Worm (Caenorhabditis elegans) whole organism, L4 larva: ENCODE results near the gene pho-12.
A peak's percentile ranks its signal among the peaks of the same experiment; 100 is the strongest.

Source experiments
- D1046.2 ChIP-seq: fragments of 200-800 bp; sonication (Bioruptor generic); IDR thresholded peaks from 2 replicates; pipeline ENCODE4 v1.3.6; 2022; ENCODE audit warnings: missing genetic modification characterization, missing compliant biosample characterization
- F10B5.3 ChIP-seq: sonication (generic microtip); optimal IDR thresholded peaks from 2 replicates; lab custom pipeline; 2016; ENCODE audit warnings: mild to moderate bottlenecking, missing genetic modification characterization, missing compliant biosample characterization
- F49E8.2 ChIP-seq: sonication (generic microtip); optimal IDR thresholded peaks from 2 replicates; lab custom pipeline; 2016; ENCODE audit warnings: missing compliant biosample characterization, mild to moderate bottlenecking, missing genetic modification characterization, borderline replicate concordance
- Y48G9A.11 ChIP-seq: fragments of 200-800 bp; sonication (Bioruptor generic); IDR thresholded peaks from 2 replicates; pipeline ENCODE4 v1.3.6; 2022; ENCODE audit warnings: missing genetic modification reagents, missing genetic modification characterization, missing compliant biosample characterization
- Y75B8A.6 ChIP-seq: fragments of 200-800 bp; sonication (Bioruptor generic); IDR thresholded peaks from 2 replicates; pipeline ENCODE4 v1.3.6; 2022; ENCODE audit warnings: missing genetic modification reagents, missing genetic modification characterization, missing compliant biosample characterization
- aha-1 ChIP-seq: fragments of 150-350 bp; peaks from one replicate; lab custom pipeline; 2014; ENCODE audit warnings: missing biosample characterization, missing genetic modification characterization
- ceh-28 ChIP-seq: fragments of 150-350 bp; optimal IDR thresholded peaks from 2 replicates; lab custom pipeline; 2014; ENCODE audit warnings: missing biosample characterization, missing genetic modification reagents, missing genetic modification characterization
- ceh-44 ChIP-seq: fragments of 200-800 bp; sonication (Bioruptor generic); IDR thresholded peaks from 2 replicates; pipeline ENCODE4 v1.3.6; 2022; ENCODE audit warnings: missing genetic modification reagents, missing genetic modification characterization, missing compliant biosample characterization
- daf-16 ChIP-seq, 3 experiments: sonication (generic microtip); optimal IDR thresholded peaks; 2 replicates each; lab custom pipeline; 2016 to 2017; ENCODE audit warnings: missing genetic modification characterization in 3 of 3, missing genetic modification reagents in 3 of 3, mild to moderate bottlenecking in 2 of 3, missing compliant biosample characterization in 2 of 3, missing biosample characterization in 1 of 3, moderate library complexity in 1 of 3
- daf-8 ChIP-seq: fragments of 200-800 bp; sonication (Bioruptor generic); IDR thresholded peaks from 2 replicates; pipeline ENCODE4 v1.3.6; 2022; ENCODE audit warnings: missing genetic modification characterization, missing compliant biosample characterization
- dve-1 ChIP-seq: sonication (generic microtip); optimal IDR thresholded peaks from 2 replicates; lab custom pipeline; 2017; ENCODE audit warnings: antibody characterized with exemption, mild to moderate bottlenecking, missing genetic modification characterization, missing compliant biosample characterization; ENCODE audit not compliant: insufficient read depth
- egl-27 ChIP-seq: sonication (generic microtip); optimal IDR thresholded peaks from 3 replicates; lab custom pipeline; 2017; ENCODE audit warnings: missing biosample characterization, missing genetic modification reagents, missing genetic modification characterization
- gei-8 ChIP-seq: fragments of 200-800 bp; sonication (Bioruptor generic); optimal IDR thresholded peaks from 2 replicates; lab custom pipeline; 2018; ENCODE audit warnings: mild to moderate bottlenecking, missing genetic modification characterization, missing compliant biosample characterization
- hlh-30 ChIP-seq: sonication (generic microtip); optimal IDR thresholded peaks from 2 replicates; lab custom pipeline; 2017; ENCODE audit warnings: antibody characterized with exemption, mild to moderate bottlenecking, missing genetic modification characterization, missing compliant biosample characterization; ENCODE audit not compliant: insufficient read depth
- lim-7 ChIP-seq: fragments of 200-800 bp; sonication (Bioruptor generic); IDR thresholded peaks from 2 replicates; pipeline ENCODE4 v1.3.6; 2022; ENCODE audit warnings: missing genetic modification characterization, missing compliant biosample characterization
- lin-1 ChIP-seq: fragments of 200-800 bp; sonication (Bioruptor generic); IDR thresholded peaks from 2 replicates; pipeline ENCODE4 v1.3.6; 2022; ENCODE audit warnings: missing genetic modification reagents, missing genetic modification characterization, missing compliant biosample characterization
- lin-39 ChIP-seq: fragments of 150-350 bp; optimal IDR thresholded peaks from 2 replicates; lab custom pipeline; 2014; ENCODE audit warnings: missing biosample characterization, missing genetic modification reagents, missing genetic modification characterization
- lir-3 ChIP-seq: sonication (generic microtip); optimal IDR thresholded peaks from 2 replicates; lab custom pipeline; 2016; ENCODE audit warnings: mild to moderate bottlenecking, missing genetic modification characterization, missing compliant biosample characterization
- lsy-2 ChIP-seq, 2 experiments: fragments of 150-350 bp in 1 of 2; sonication (generic microtip) in 1 of 2; optimal IDR thresholded peaks; 2 replicates each; lab custom pipeline; 2014 to 2017; ENCODE audit warnings: missing biosample characterization in 2 of 2, missing genetic modification characterization in 2 of 2
- madf-5 ChIP-seq, 2 experiments: fragments of 200-800 bp; sonication (Bioruptor generic); IDR thresholded peaks; 2 replicates each; pipeline ENCODE4 v1.3.6; 2022; ENCODE audit warnings: missing compliant biosample characterization in 2 of 2, missing genetic modification characterization in 2 of 2
- mdl-1 ChIP-seq, 2 experiments: fragments of 150-350 bp in 1 of 2; sonication (generic microtip) in 1 of 2; optimal IDR thresholded peaks; 2 replicates each; lab custom pipeline; 2014 to 2017; ENCODE audit warnings: missing biosample characterization in 2 of 2, missing genetic modification characterization in 2 of 2
- mes-2 ChIP-seq: sonication (generic microtip); optimal IDR thresholded peaks from 2 replicates; lab custom pipeline; 2016; ENCODE audit warnings: missing genotype, mild to moderate bottlenecking, missing genetic modification characterization, missing compliant biosample characterization; ENCODE audit not compliant: poor library complexity, severe bottlenecking
- mxl-2 ChIP-seq: fragments of 200-800 bp; sonication (Bioruptor generic); conservative IDR thresholded peaks from 2 replicates; pipeline ENCODE4 v1.3.6; 2022; ENCODE audit warnings: missing genetic modification reagents, missing genetic modification characterization, missing compliant biosample characterization
- nhr-11 ChIP-seq: fragments of 150-350 bp; optimal IDR thresholded peaks from 2 replicates; lab custom pipeline; 2014; ENCODE audit warnings: missing biosample characterization, missing genetic modification characterization
- nhr-28 ChIP-seq: fragments of 150-350 bp; optimal IDR thresholded peaks from 2 replicates; lab custom pipeline; 2014; ENCODE audit warnings: missing biosample characterization, missing genetic modification characterization
- nhr-48 ChIP-seq: sonication (generic microtip); optimal IDR thresholded peaks from 2 replicates; lab custom pipeline; 2016; ENCODE audit warnings: mild to moderate bottlenecking, missing genetic modification characterization, missing compliant biosample characterization
- nhr-6 ChIP-seq: fragments of 150-350 bp; optimal IDR thresholded peaks from 2 replicates; lab custom pipeline; 2014; ENCODE audit warnings: missing biosample characterization, missing genetic modification characterization
- pha-4 ChIP-seq, 2 experiments: fragments of 150-350 bp in 1 of 2; fragments of 200-800 bp in 1 of 2; sonication (Bioruptor generic) in 1 of 2; IDR thresholded peaks in 1 of 2; optimal IDR thresholded peaks in 1 of 2; 2 replicates each; pipeline versions ENCODE4 v1.3.6 to Lab custom; 2014 to 2022; ENCODE audit warnings: missing genetic modification characterization in 2 of 2, missing genetic modification reagents in 2 of 2, missing biosample characterization in 1 of 2, missing compliant biosample characterization in 1 of 2
- php-3 ChIP-seq: fragments of 200-800 bp; sonication (Bioruptor generic); IDR thresholded peaks from 2 replicates; pipeline ENCODE4 v1.3.6; 2022; ENCODE audit warnings: missing genetic modification reagents, missing genetic modification characterization, missing compliant biosample characterization
- pqm-1 ChIP-seq: sonication (generic microtip); optimal IDR thresholded peaks from 2 replicates; lab custom pipeline; 2017; ENCODE audit warnings: missing biosample characterization, missing genetic modification characterization
- rbr-2 ChIP-seq: sonication (generic microtip); optimal IDR thresholded peaks from 2 replicates; lab custom pipeline; 2016; ENCODE audit warnings: missing genotype, missing genetic modification characterization, missing compliant biosample characterization
- tag-97 ChIP-seq: fragments of 200-800 bp; sonication (Bioruptor generic); IDR thresholded peaks from 2 replicates; pipeline ENCODE4 v1.3.6; 2022; ENCODE audit warnings: missing genetic modification characterization, missing compliant biosample characterization
- unc-130 ChIP-seq: sonication (generic microtip); optimal IDR thresholded peaks from 2 replicates; lab custom pipeline; 2016; ENCODE audit warnings: missing genetic modification reagents, missing genetic modification characterization, missing compliant biosample characterization
- unc-39 ChIP-seq: sonication (generic microtip); optimal IDR thresholded peaks from 2 replicates; lab custom pipeline; 2017; ENCODE audit warnings: missing biosample characterization, missing genetic modification characterization

The pho-12 gene

ce11 chrII:5092362-5093281 lies 32.0 kb upstream of the pho-12 start, which contains the start of gene C04G6.2 (continued):
- TF ChIP-seq pha-4 (GFP tag; IDR thresholded peaks at IDR 0.05; lab: Robert Waterston, UW) (no peak), pha-4 (tag; optimal IDR thresholded peaks at IDR 0.05; lab: Kevin White, UChicago) (peak; percentile 34), mes-2 (peak; percentile 71), rbr-2 (tag; lab: Kevin White, UChicago) (peak; percentile 40), lsy-2 (tag; optimal IDR thresholded peaks at IDR 0.05; lab: Kevin White, UChicago) (peak in 1 of 2 experiments; percentile 17), madf-5 (GFP tag; IDR thresholded peaks at IDR 0.05; lab: Robert Waterston, UW) (no peak), mdl-1 (tag; optimal IDR thresholded peaks at IDR 0.05; lab: Kevin White, UChicago) (peak; percentile 18 to 67), dve-1 (tag; lab: Kevin White, UChicago) (peak; percentile 59), mxl-2 (GFP tag; lab: Robert Waterston, UW) (no peak), tag-97 (GFP tag; lab: Robert Waterston, UW) (no peak), nhr-11 (peak; percentile 71), nhr-48 (peak; percentile 16), hlh-30 (tag; lab: Kevin White, UChicago) (peak; percentile 80), lin-1 (GFP tag; lab: Robert Waterston, UW) (0 out of 2 replicates have a peak, but pooled peaks have one; percentile 10), php-3 (GFP tag; lab: Robert Waterston, UW) (no peak), lir-3 (tag; lab: Kevin White, UChicago) (no peak), nhr-6 (peak; percentile 49), egl-27 (no peak)

- TF ChIP-seq lin-1 (GFP tag; lab: Robert Waterston, UW) (no peak), ceh-44 (GFP tag; lab: Robert Waterston, UW) (no peak), unc-130 (GFP tag; lab: Kevin White, UChicago) (peak; percentile 26), unc-39 (no peak), F49E8.2 (tag; lab: Kevin White, UChicago) (peak; percentile 53), Y48G9A.11 (0 out of 2 replicates have a peak, but pooled peaks have one; percentile 39)
Observed at ce11 chrII:5091640-5092243, 31.1 kb upstream of the pho-12 start, which contains the start of gene pld-1. Gene pld-1 (minus strand): TSS chrII:5091690.

ce11 chrII:5086143-5086542 lies 25.5 kb upstream of the pho-12 start:
- TF ChIP-seq egl-27 (no peak), gei-8 (GFP tag; lab: Kevin White, UChicago) (no peak), F10B5.3 (no peak), pqm-1 (peak; percentile 19), mes-2 (peak; percentile 25), ceh-28 (tag; lab: Kevin White, UChicago) (no peak), lin-39 (tag; lab: Kevin White, UChicago) (no peak), nhr-28 (tag; lab: Kevin White, UChicago) (peak; percentile 15), aha-1 (tag; lab: Kevin White, UChicago) (peak; percentile 64), lim-7 (GFP tag; lab: Robert Waterston, UW) (no peak), tag-97 (GFP tag; lab: Robert Waterston, UW) (no peak), php-3 (GFP tag; lab: Robert Waterston, UW) (no peak), D1046.2 (GFP tag; lab: Robert Waterston, UW) (no peak), daf-16 (GFP tag; optimal IDR thresholded peaks at IDR 0.05; lab: Kevin White, UChicago) (no peak), daf-16 (tag; optimal IDR thresholded peaks at IDR 0.05; lab: Kevin White, UChicago) (peak; percentile 39), hlh-30 (tag; lab: Kevin White, UChicago) (no peak), daf-8 (GFP tag; lab: Robert Waterston, UW) (no peak), unc-39 (no peak), dve-1 (tag; lab: Kevin White, UChicago) (peak; percentile 33), Y75B8A.6 (GFP tag; lab: Robert Waterston, UW) (no peak)
- TF ChIP-seq, all 104 proteins: peak for 6
